Fruit fly (Drosophila melanogaster) S2 (cell line): Measurements from ENCODE around the gene CG46309.

Source experiments
- CG8478 ChIP-seq: fragments of >200 bp; optimal IDR thresholded peaks from 2 replicates; lab custom pipeline; 2018
- CTCF ChIP-seq, 2 experiments: fragments of >200 bp; optimal IDR thresholded peaks; 2 replicates each; lab custom pipeline; 2018

DNA sequence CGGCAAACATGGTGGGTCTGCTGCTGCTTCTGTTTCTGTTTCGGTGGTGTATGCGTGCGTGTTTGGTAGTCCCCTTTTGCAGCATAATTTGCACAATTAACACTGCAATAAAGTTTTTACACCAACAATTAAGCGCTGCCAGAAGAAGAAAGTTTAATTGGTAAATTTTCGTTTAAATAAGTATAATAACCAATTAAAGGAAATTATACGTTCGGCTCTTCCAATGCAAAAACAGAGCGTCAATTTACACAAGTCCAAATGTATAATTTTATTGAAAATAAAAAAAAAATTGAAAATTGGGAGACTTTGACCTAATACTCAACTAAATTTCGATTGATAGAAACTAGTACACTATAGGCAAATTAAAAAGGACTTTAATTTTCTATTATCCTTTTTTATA is 40.4 kb downstream of the CG46309 start, which contains the start of gene CG31819:
- TF ChIP-seq CG8478 (lab: Kevin White, UChicago), result no peak
- no peak for TF ChIP-seq CTCF (optimal IDR thresholded peaks at IDR 0.05; lab: Kevin White, UChicago)
